Worm (Caenorhabditis elegans): ENCODE measurements around the gene R74.2.
A peak's percentile ranks its signal among the peaks of the same experiment; 100 is the strongest.

R74.2 gene

DNA sequence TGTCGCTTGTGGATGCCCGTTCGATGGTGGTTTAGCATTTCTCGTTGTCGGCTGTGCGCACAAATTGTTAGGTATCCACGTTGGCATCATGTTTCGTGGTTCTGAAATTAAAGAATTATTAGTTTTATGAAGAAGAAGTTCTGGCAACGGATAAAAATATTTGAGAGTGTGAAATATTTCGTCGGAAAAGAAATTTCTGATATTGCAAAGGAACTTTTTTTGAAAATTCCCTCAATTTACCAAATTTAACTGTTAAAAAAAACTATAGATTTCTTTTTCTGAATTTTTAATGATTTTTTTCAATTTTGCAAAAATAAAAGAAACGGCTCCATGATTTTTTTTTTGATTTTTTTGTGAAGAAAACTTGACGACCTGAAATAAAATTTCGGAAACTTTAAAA is 40.0 kb downstream of the R74.2 start, which contains the start of gene mpk-1:
mpk-1 (minus strand) TSS at position 101 of the 400 bp plus-strand sequence.
- TF ChIP-seq tab-1 (GFP tag; IDR thresholded peaks at IDR 0.05), result no peak
- TF ChIP-seq klf-2 (GFP tag; conservative IDR thresholded peaks at IDR 0.05), result no peak
- TF ChIP-seq flt-1 (GFP tag; IDR thresholded peaks at IDR 0.05), result no peak
- no peak for TF ChIP-seq ref-1 (GFP tag; conservative IDR thresholded peaks at IDR 0.05)

ce11 chrIII:4228841-4229240 is 40.9 kb downstream of the R74.2 start, which contains the start of gene F43C1.5:
Gene F43C1.5 (plus strand): TSS chrIII:4229141.
- TF ChIP-seq med-1 (GFP tag; optimal IDR thresholded peaks at IDR 0.05; ENCODE audit: insufficient read depth) (no peak), ztf-29 (GFP tag; IDR thresholded peaks at IDR 0.05) (no peak), klf-2 (GFP tag; conservative IDR thresholded peaks at IDR 0.05) (no peak), cog-1 (tag; optimal IDR thresholded peaks at IDR 0.05) (no peak), T22C8.4 (GFP tag; IDR thresholded peaks at IDR 0.05) (no peak), flt-1 (GFP tag; IDR thresholded peaks at IDR 0.05) (no peak), ztf-23 (GFP tag; IDR thresholded peaks at IDR 0.05) (no peak), ref-1 (GFP tag; conservative IDR thresholded peaks at IDR 0.05) (no peak), tab-1 (GFP tag; IDR thresholded peaks at IDR 0.05) (no peak)

DNA sequence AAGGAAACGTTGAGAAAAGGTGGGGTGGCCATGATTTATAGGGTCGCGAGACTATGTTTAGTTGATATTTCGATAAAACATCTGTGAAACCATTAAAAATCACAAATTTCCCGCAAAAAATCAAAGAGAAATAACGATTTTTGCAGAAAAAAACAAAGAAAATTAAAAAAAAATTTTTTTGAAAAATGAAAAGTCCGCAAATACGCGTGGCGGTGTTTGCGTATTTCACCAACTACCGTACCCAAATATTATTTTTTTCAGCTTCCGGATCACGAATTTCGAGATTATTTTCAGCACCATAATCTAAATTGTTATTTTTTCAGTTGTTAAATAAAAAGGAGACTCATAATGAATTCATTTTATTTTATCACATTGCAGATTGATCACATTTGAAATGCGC is 42.1 kb downstream of the R74.2 start:
- TF ChIP-seq ztf-23 (GFP tag; IDR thresholded peaks at IDR 0.05) (no peak), flt-1 (GFP tag; IDR thresholded peaks at IDR 0.05) (no peak), ztf-29 (GFP tag; IDR thresholded peaks at IDR 0.05) (no peak), cog-1 (tag; optimal IDR thresholded peaks at IDR 0.05) (no peak), ref-1 (GFP tag; conservative IDR thresholded peaks at IDR 0.05) (no peak), med-1 (GFP tag; optimal IDR thresholded peaks at IDR 0.05; ENCODE audit: insufficient read depth) (no peak), tab-1 (GFP tag; IDR thresholded peaks at IDR 0.05) (no peak), klf-2 (GFP tag; conservative IDR thresholded peaks at IDR 0.05) (no peak), T22C8.4 (GFP tag; IDR thresholded peaks at IDR 0.05) (no peak)

DNA sequence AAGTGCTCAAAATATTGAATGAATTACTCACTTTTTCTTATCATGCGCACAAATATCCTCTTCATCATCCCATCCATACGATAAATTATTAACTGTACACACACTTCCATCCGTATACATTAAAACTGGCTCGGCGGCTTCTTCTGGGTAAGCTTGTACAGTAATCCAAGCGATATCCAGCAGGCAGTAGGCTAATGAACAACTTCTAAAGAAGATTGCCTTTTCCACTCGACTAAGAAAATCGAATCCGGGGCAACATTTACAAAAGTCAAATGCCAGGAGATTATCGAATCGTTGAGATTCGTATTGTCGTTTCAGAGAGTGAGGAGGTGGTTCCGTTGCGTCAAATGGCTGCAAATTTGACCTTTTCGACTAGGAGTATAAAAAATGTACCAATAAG is 43.4 kb downstream of the R74.2 start:
- TF ChIP-seq T22C8.4 (GFP tag; IDR thresholded peaks at IDR 0.05) (no peak), ztf-29 (GFP tag; IDR thresholded peaks at IDR 0.05) (no peak), ref-1 (GFP tag; conservative IDR thresholded peaks at IDR 0.05) (no peak), cog-1 (tag; optimal IDR thresholded peaks at IDR 0.05) (no peak), tab-1 (GFP tag; IDR thresholded peaks at IDR 0.05) (no peak), flt-1 (GFP tag; IDR thresholded peaks at IDR 0.05) (no peak), ztf-23 (GFP tag; IDR thresholded peaks at IDR 0.05) (no peak), klf-2 (GFP tag; conservative IDR thresholded peaks at IDR 0.05) (no peak), med-1 (GFP tag; optimal IDR thresholded peaks at IDR 0.05; ENCODE audit: insufficient read depth) (no peak)

ce11 chrIII:4232811-4233269 is 44.9 kb downstream of the R74.2 start, which contains the start of gene nhr-20:
Gene nhr-20 (minus strand): TSS chrIII:4233219.
- no peak for TF ChIP-seq cog-1 (tag; optimal IDR thresholded peaks at IDR 0.05)
- TF ChIP-seq T22C8.4 (GFP tag; IDR thresholded peaks at IDR 0.05), result no peak
- TF ChIP-seq ztf-29 (GFP tag; IDR thresholded peaks at IDR 0.05), result no peak
- no peak for TF ChIP-seq ref-1 (GFP tag; conservative IDR thresholded peaks at IDR 0.05)
- TF ChIP-seq tab-1 (GFP tag; IDR thresholded peaks at IDR 0.05), result no peak
- TF ChIP-seq ztf-23 (GFP tag; IDR thresholded peaks at IDR 0.05), result no peak
- no peak for TF ChIP-seq flt-1 (GFP tag; IDR thresholded peaks at IDR 0.05)
- TF ChIP-seq med-1 (GFP tag; optimal IDR thresholded peaks at IDR 0.05; ENCODE audit: insufficient read depth), result no peak

DNA sequence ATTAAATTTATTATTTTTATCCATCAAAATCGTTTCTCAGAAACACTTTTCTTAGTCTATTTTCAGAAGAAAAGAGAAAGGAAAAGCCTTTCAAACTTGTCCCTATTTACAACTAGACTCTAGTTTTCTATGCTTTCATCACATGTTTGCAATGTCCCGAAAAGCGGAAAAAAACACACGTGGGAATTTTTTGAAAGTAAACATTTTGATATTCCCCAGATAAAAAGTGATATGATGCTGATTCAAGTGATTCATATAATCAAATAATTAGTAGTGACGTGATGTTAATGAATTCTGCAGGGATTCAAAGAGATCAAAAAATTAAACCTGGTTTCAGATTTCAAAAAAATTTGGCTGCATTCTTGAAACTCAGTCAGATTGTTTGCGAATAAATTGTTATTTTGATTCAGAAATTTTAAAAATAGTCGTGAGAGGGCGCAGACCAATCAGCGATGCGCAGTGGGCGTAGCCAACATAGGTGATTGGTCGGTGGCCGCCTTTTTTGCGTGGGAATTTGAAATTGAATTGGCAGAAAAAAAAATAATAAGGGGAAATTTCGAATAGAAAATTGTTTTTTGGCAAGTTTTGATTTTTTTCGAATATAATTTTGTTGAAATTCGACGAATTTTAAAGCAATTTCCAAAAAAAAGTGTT is 46.8 kb downstream of the R74.2 start:
- TF ChIP-seq tab-1 (GFP tag; IDR thresholded peaks at IDR 0.05), result no peak
- TF ChIP-seq med-1 (GFP tag; optimal IDR thresholded peaks at IDR 0.05; ENCODE audit: insufficient read depth), result no peak
- TF ChIP-seq T22C8.4 (GFP tag; IDR thresholded peaks at IDR 0.05), result no peak
- no peak for TF ChIP-seq ztf-23 (GFP tag; IDR thresholded peaks at IDR 0.05)
- TF ChIP-seq klf-2 (GFP tag; conservative IDR thresholded peaks at IDR 0.05), result no peak
- no peak for TF ChIP-seq flt-1 (GFP tag; IDR thresholded peaks at IDR 0.05)

ce11 chrIII:4236178-4236577 is 48.2 kb downstream of the R74.2 start:
- TF ChIP-seq klf-2 (GFP tag; conservative IDR thresholded peaks at IDR 0.05), result no peak
- TF ChIP-seq ztf-29 (GFP tag; IDR thresholded peaks at IDR 0.05), result no peak
- no peak for TF ChIP-seq ref-1 (GFP tag; conservative IDR thresholded peaks at IDR 0.05)
- TF ChIP-seq flt-1 (GFP tag; IDR thresholded peaks at IDR 0.05), result no peak

DNA sequence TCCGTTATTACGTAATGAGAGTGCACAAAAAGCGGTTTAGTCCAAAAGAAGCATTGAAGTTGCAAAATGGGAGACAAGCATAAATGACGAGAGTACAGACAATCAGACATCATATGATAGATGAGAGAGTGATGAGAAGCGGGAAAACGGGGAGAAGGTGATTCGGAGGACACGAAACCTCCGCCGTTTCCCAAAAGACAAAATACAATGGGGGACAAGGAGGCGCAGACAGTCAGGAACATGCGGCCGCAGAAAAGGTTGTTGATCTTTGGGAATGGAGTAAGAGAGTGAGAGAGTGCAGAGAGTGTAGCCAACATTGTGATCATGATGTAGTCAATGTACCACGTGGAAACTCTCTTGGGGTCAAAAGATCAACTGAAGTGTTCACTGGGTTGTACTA is 49.7 kb downstream of the R74.2 start:
- TF ChIP-seq klf-2 (GFP tag; conservative IDR thresholded peaks at IDR 0.05), result no peak
- no peak for TF ChIP-seq T22C8.4 (GFP tag; IDR thresholded peaks at IDR 0.05)
- 0 out of 2 replicates have a peak, but pooled peaks have one; percentile 44 for TF ChIP-seq flt-1 (GFP tag; IDR thresholded peaks at IDR 0.05)
- TF ChIP-seq ref-1 (GFP tag; conservative IDR thresholded peaks at IDR 0.05), result no peak
- TF ChIP-seq med-1 (GFP tag; optimal IDR thresholded peaks at IDR 0.05; ENCODE audit: insufficient read depth), result no peak
- 0 out of 2 replicates have a peak, but pooled peaks have one; percentile 36 for TF ChIP-seq ztf-23 (GFP tag; IDR thresholded peaks at IDR 0.05)
- peak; percentile 89 for TF ChIP-seq cog-1 (tag; optimal IDR thresholded peaks at IDR 0.05)
- no peak for TF ChIP-seq ztf-29 (GFP tag; IDR thresholded peaks at IDR 0.05)
